Worm (Caenorhabditis elegans) whole organism, mixed stage, embryonic: ENCODE measurements around the gene srg-22.

Experiments
- nhr-237 ChIP-seq: fragments of 150-350 bp; optimal IDR thresholded peaks from 2 replicates; lab custom pipeline; 2014; ENCODE audit warnings: missing biosample characterization, missing genetic modification characterization
- nhr-28 ChIP-seq: fragments of 150-350 bp; optimal IDR thresholded peaks from 2 replicates; lab custom pipeline; 2014; ENCODE audit warnings: missing biosample characterization, missing genetic modification characterization
- unc-39 ChIP-seq: fragments of 150-350 bp; optimal IDR thresholded peaks from 2 replicates; lab custom pipeline; 2014; ENCODE audit warnings: missing biosample characterization, missing genetic modification characterization

DNA sequence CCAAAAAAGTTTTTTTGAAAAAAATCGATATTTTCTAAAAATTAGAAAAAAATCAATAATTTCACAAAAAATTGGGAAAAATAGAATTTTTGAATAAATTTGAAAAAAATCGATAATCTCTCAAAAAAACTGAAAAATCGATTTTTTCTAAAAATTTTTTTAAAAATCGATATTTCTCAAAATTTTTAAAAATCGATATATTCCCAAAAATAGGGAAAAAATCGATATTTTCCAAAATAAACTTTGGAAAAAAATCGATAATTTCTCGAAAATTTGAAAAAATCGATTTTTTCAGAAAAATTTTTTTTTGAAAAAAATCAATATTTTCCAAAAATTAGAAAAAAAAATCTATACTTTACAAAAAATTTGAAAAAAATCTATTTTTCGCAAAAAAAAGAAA lies 28.6 kb downstream of the srg-22 start:
- TF ChIP-seq unc-39 (tag; lab: Kevin White, UChicago): no peak
- no peak for TF ChIP-seq nhr-237 (tag; lab: Kevin White, UChicago)
- no peak for TF ChIP-seq nhr-28
